Worm (Caenorhabditis elegans): ENCODE data around the gene rom-2.
A peak's percentile ranks its signal among the peaks of the same experiment; 100 is the strongest.

Gene rom-2

DNA sequence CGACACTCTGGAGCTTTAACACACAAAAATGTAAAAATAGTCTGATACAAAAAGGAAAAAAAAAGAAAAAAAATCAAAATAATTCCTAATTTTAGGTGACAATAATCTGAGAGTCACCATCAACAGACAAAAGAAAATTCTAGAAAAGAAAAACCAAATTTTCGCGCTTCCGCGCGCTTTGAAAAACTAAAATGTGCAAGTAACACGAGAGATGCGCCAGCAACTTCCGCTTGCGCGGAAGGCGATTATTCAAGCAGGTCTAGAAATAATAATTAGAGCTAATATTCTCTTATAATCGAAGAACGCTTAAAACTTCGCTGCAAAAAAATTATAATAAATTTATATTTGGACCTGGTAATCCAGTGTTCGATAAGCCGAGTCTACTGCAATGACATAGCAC is 21.5 kb upstream of the rom-2 start (continued):
- TF ChIP-seq nhr-179 (tag; optimal IDR thresholded peaks at IDR 0.05) (no peak), snpc-3.4 (tag; optimal IDR thresholded peaks at IDR 0.05) (peak; percentile 97), cebp-1 (GFP tag; IDR thresholded peaks at IDR 0.05) (no peak), cebp-1 (tag; optimal IDR thresholded peaks at IDR 0.05) (peak; percentile 33), Y79H2A.3 (GFP tag; conservative IDR thresholded peaks at IDR 0.05) (peak; percentile 97), Y95B8A.8 (GFP tag; IDR thresholded peaks at IDR 0.05) (peak; percentile 99), snpc-1.1 (tag; optimal IDR thresholded peaks at IDR 0.05; ENCODE audit: insufficient read depth) (peak; percentile 83), lin-26 (GFP tag; IDR thresholded peaks at IDR 0.05) (peak; percentile 87), snpc-1.3 (tag; optimal IDR thresholded peaks at IDR 0.05; ENCODE audit: insufficient read depth) (peak; percentile 96), cebp-2 (GFP tag; IDR thresholded peaks at IDR 0.05) (no peak), rec-8 (tag; optimal IDR thresholded peaks at IDR 0.05) (peak in 1 of 2 experiments; percentile 17), madf-3 (GFP tag; IDR thresholded peaks at IDR 0.05) (peak; percentile 97), rcor-1 (GFP tag; IDR thresholded peaks at IDR 0.05) (peak; percentile 97), ztf-28 (GFP tag; IDR thresholded peaks at IDR 0.05) (peak; percentile 94), ekl-4 (GFP tag; IDR thresholded peaks at IDR 0.05) (peak; percentile 97), madf-6 (GFP tag; IDR thresholded peaks at IDR 0.05) (peak; percentile 100), madf-10 (tag; optimal IDR thresholded peaks at IDR 0.05) (no peak), ccch-3 (GFP tag; optimal IDR thresholded peaks at IDR 0.05) (no peak), attf-3 (GFP tag; conservative IDR thresholded peaks at IDR 0.05) (peak; percentile 72), B0336.3 (GFP tag; IDR thresholded peaks at IDR 0.05) (peak; percentile 97), unc-62 (GFP tag; optimal IDR thresholded peaks at IDR 0.05) (no peak)

DNA sequence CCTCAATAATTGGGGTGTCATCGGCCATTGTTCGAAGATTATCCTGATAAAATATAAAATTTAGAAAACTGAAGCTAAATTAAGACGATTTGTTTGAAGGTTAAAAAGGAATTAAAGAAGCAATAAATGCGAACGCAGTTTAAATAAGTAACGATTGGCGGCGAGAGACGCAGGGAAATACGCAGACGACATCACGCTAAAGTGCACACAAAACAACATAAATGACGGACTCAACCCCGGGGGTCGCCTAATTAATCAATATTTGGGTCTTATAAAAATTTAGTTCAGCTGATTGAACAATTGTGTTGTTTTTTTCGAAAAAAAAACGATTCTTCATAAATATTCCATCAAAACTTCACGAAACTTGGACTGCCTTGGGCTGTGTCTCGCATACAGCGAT is 21.0 kb upstream of the rom-2 start, which contains the start of gene hcp-3:
Gene hcp-3 (minus strand): TSS at position 45 of the 400 bp plus-strand sequence.
- TF ChIP-seq gei-17 (GFP tag; optimal IDR thresholded peaks at IDR 0.05), result no peak
- TF ChIP-seq ama-1 (optimal IDR thresholded peaks at IDR 0.05), result no peak
- no peak for TF ChIP-seq ama-1 (GFP tag; optimal IDR thresholded peaks at IDR 0.05)
- TF ChIP-seq sptf-2 (GFP tag; optimal IDR thresholded peaks at IDR 0.05), result no peak
- no peak for TF ChIP-seq F55B11.4 (tag; optimal IDR thresholded peaks at IDR 0.05; ENCODE audit: borderline replicate concordance, insufficient read depth)
- TF ChIP-seq pbrm-1 (GFP tag; IDR thresholded peaks at IDR 0.05), result peak; percentile 57; the same call in 1 of the 2 replicates
- no peak for TF ChIP-seq snpc-4 (GFP tag; optimal IDR thresholded peaks at IDR 0.05)
- peak in 1 of 4 experiments; percentile 5 for TF ChIP-seq snpc-4 (tag; optimal IDR thresholded peaks at IDR 0.05)
- no peak for TF ChIP-seq attf-3 (GFP tag; conservative IDR thresholded peaks at IDR 0.05)
- TF ChIP-seq B0261.1 (tag; optimal IDR thresholded peaks at IDR 0.05), result no peak
- peak; percentile 4 for TF ChIP-seq lin-54 (GFP tag; optimal IDR thresholded peaks at IDR 0.05)
- no peak for TF ChIP-seq tbx-9 (tag; optimal IDR thresholded peaks at IDR 0.05; ENCODE audit: borderline replicate concordance)
- TF ChIP-seq let-607 (tag; optimal IDR thresholded peaks at IDR 0.05), result no peak
- no peak for TF ChIP-seq fkh-3 (tag; optimal IDR thresholded peaks at IDR 0.05)
- no peak for TF ChIP-seq T07F8.4 (tag; optimal IDR thresholded peaks at IDR 0.05)
- peak; percentile 26 for TF ChIP-seq attf-5 (GFP tag; optimal IDR thresholded peaks at IDR 0.05)
- TF ChIP-seq nhr-179 (tag; optimal IDR thresholded peaks at IDR 0.05), result no peak
- no peak for TF ChIP-seq dpl-1 (GFP tag; optimal IDR thresholded peaks at IDR 0.05)
- peak; percentile 27; the same call in 1 of the 2 replicates for TF ChIP-seq hmg-1.2 (GFP tag; IDR thresholded peaks at IDR 0.05)
- no peak for TF ChIP-seq rcor-1 (GFP tag; IDR thresholded peaks at IDR 0.05)
- no peak for TF ChIP-seq madf-3 (GFP tag; IDR thresholded peaks at IDR 0.05)
- TF ChIP-seq let-526 (GFP tag; IDR thresholded peaks at IDR 0.05), result no peak
- TF ChIP-seq cebp-1 (GFP tag; IDR thresholded peaks at IDR 0.05), result no peak
- no peak for TF ChIP-seq cebp-1 (tag; optimal IDR thresholded peaks at IDR 0.05)
- TF ChIP-seq ceh-79 (tag; optimal IDR thresholded peaks at IDR 0.05), result no peak
- TF ChIP-seq ztf-26 (tag; optimal IDR thresholded peaks at IDR 0.05), result no peak
- TF ChIP-seq bed-1 (GFP tag; IDR thresholded peaks at IDR 0.05), result no peak
- peak; percentile 2 for TF ChIP-seq efl-1 (GFP tag; optimal IDR thresholded peaks at IDR 0.05)
- TF ChIP-seq lin-26 (GFP tag; IDR thresholded peaks at IDR 0.05), result no peak
- no peak for TF ChIP-seq ztf-18 (tag; optimal IDR thresholded peaks at IDR 0.05)
- TF ChIP-seq mel-28 (tag; optimal IDR thresholded peaks at IDR 0.05; ENCODE audit: borderline replicate concordance), result no peak
- TF ChIP-seq tlf-1 (GFP tag; optimal IDR thresholded peaks at IDR 0.05), result no peak
- TF ChIP-seq F57A8.1 (GFP tag; optimal IDR thresholded peaks at IDR 0.05), result no peak

Data from whole organism, young adult.